Fruit fly (Drosophila melanogaster): ENCODE results near the gene Pa1.

dm6 chrX:11409647-11410046 is 50.6 kb downstream of the Pa1 start, which contains the start of gene CG15196:
- no peak for TF ChIP-seq h (optimal IDR thresholded peaks at IDR 0.05)
- TF ChIP-seq psq (optimal IDR thresholded peaks at IDR 0.05) = no peak
- TF ChIP-seq Sin3A (optimal IDR thresholded peaks at IDR 0.05) = no peak

All from Kc167 (cell line).